Worm (Caenorhabditis elegans): Measurements from ENCODE around the gene mpz-5.

mpz-5 gene

ce11 chrIV:10347528-10347927, 26.1 kb downstream of the mpz-5 start:
- no peak for TF ChIP-seq ztf-29 (GFP tag; IDR thresholded peaks at IDR 0.05)
- no peak for TF ChIP-seq flt-1 (GFP tag; IDR thresholded peaks at IDR 0.05)
- TF ChIP-seq cog-1 (tag; optimal IDR thresholded peaks at IDR 0.05) = no peak

- TF ChIP-seq cog-1 (tag; optimal IDR thresholded peaks at IDR 0.05) (no peak), ztf-29 (GFP tag; IDR thresholded peaks at IDR 0.05) (no peak), klf-2 (GFP tag; conservative IDR thresholded peaks at IDR 0.05) (no peak), ref-1 (GFP tag; conservative IDR thresholded peaks at IDR 0.05) (no peak), flt-1 (GFP tag; IDR thresholded peaks at IDR 0.05) (no peak), T22C8.4 (GFP tag; IDR thresholded peaks at IDR 0.05) (no peak), tab-1 (GFP tag; IDR thresholded peaks at IDR 0.05) (no peak), med-1 (GFP tag; optimal IDR thresholded peaks at IDR 0.05; ENCODE audit: insufficient read depth) (no peak), ztf-23 (GFP tag; IDR thresholded peaks at IDR 0.05) (no peak)
These were observed 26.7 kb downstream of the mpz-5 start for ce11 chrIV:10346948-10347347.

- TF ChIP-seq klf-2 (GFP tag; conservative IDR thresholded peaks at IDR 0.05) = no peak
- no peak for TF ChIP-seq ztf-23 (GFP tag; IDR thresholded peaks at IDR 0.05)
- TF ChIP-seq med-1 (GFP tag; optimal IDR thresholded peaks at IDR 0.05; ENCODE audit: insufficient read depth) = no peak
- TF ChIP-seq flt-1 (GFP tag; IDR thresholded peaks at IDR 0.05) = no peak
- no peak for TF ChIP-seq ztf-29 (GFP tag; IDR thresholded peaks at IDR 0.05)
- TF ChIP-seq cog-1 (tag; optimal IDR thresholded peaks at IDR 0.05) = no peak
- TF ChIP-seq tab-1 (GFP tag; IDR thresholded peaks at IDR 0.05) = no peak
- no peak for TF ChIP-seq T22C8.4 (GFP tag; IDR thresholded peaks at IDR 0.05)
- TF ChIP-seq ref-1 (GFP tag; conservative IDR thresholded peaks at IDR 0.05) = no peak
These were observed 27.6 kb downstream of the mpz-5 start for ce11 chrIV:10345990-10346389.

- TF ChIP-seq T22C8.4 (GFP tag; IDR thresholded peaks at IDR 0.05) (no peak), tab-1 (GFP tag; IDR thresholded peaks at IDR 0.05) (no peak), ztf-23 (GFP tag; IDR thresholded peaks at IDR 0.05) (no peak), med-1 (GFP tag; optimal IDR thresholded peaks at IDR 0.05; ENCODE audit: insufficient read depth) (no peak), ztf-29 (GFP tag; IDR thresholded peaks at IDR 0.05) (no peak), flt-1 (GFP tag; IDR thresholded peaks at IDR 0.05) (no peak)
These were observed 28.1 kb downstream of the mpz-5 start for ce11 chrIV:10345486-10345885.

ce11 chrIV:10344621-10345020, 29.0 kb downstream of the mpz-5 start:
- TF ChIP-seq cog-1 (tag; optimal IDR thresholded peaks at IDR 0.05) (peak; percentile 5), flt-1 (GFP tag; IDR thresholded peaks at IDR 0.05) (no peak), tab-1 (GFP tag; IDR thresholded peaks at IDR 0.05) (no peak), ztf-23 (GFP tag; IDR thresholded peaks at IDR 0.05) (no peak), med-1 (GFP tag; optimal IDR thresholded peaks at IDR 0.05; ENCODE audit: insufficient read depth) (no peak), T22C8.4 (GFP tag; IDR thresholded peaks at IDR 0.05) (no peak), klf-2 (GFP tag; conservative IDR thresholded peaks at IDR 0.05) (no peak), ztf-29 (GFP tag; IDR thresholded peaks at IDR 0.05) (no peak)

ce11 chrIV:10342361-10342706, 31.3 kb downstream of the mpz-5 start:
- TF ChIP-seq ref-1 (GFP tag; conservative IDR thresholded peaks at IDR 0.05) (no peak), med-1 (GFP tag; optimal IDR thresholded peaks at IDR 0.05; ENCODE audit: insufficient read depth) (no peak), klf-2 (GFP tag; conservative IDR thresholded peaks at IDR 0.05) (no peak), ztf-23 (GFP tag; IDR thresholded peaks at IDR 0.05) (no peak), ztf-29 (GFP tag; IDR thresholded peaks at IDR 0.05) (no peak), cog-1 (tag; optimal IDR thresholded peaks at IDR 0.05) (no peak), T22C8.4 (GFP tag; IDR thresholded peaks at IDR 0.05) (no peak), tab-1 (GFP tag; IDR thresholded peaks at IDR 0.05) (no peak)

- TF ChIP-seq klf-2 (GFP tag; conservative IDR thresholded peaks at IDR 0.05) (no peak), tab-1 (GFP tag; IDR thresholded peaks at IDR 0.05) (no peak), ref-1 (GFP tag; conservative IDR thresholded peaks at IDR 0.05) (no peak), med-1 (GFP tag; optimal IDR thresholded peaks at IDR 0.05; ENCODE audit: insufficient read depth) (no peak), ztf-23 (GFP tag; IDR thresholded peaks at IDR 0.05) (no peak; the same call in 1 of the 2 replicates), cog-1 (tag; optimal IDR thresholded peaks at IDR 0.05) (no peak), ztf-29 (GFP tag; IDR thresholded peaks at IDR 0.05) (no peak), T22C8.4 (GFP tag; IDR thresholded peaks at IDR 0.05) (no peak), flt-1 (GFP tag; IDR thresholded peaks at IDR 0.05) (no peak)
These were observed 31.8 kb downstream of the mpz-5 start for ce11 chrIV:10341618-10342360.

ce11 chrIV:10339701-10340100, 33.9 kb downstream of the mpz-5 start:
- TF ChIP-seq ref-1 (GFP tag; conservative IDR thresholded peaks at IDR 0.05) (no peak), ztf-29 (GFP tag; IDR thresholded peaks at IDR 0.05) (no peak), flt-1 (GFP tag; IDR thresholded peaks at IDR 0.05) (no peak), klf-2 (GFP tag; conservative IDR thresholded peaks at IDR 0.05) (no peak), tab-1 (GFP tag; IDR thresholded peaks at IDR 0.05) (no peak)

ce11 chrIV:10337286-10337685, 36.3 kb downstream of the mpz-5 start:
- no peak for TF ChIP-seq ztf-23 (GFP tag; IDR thresholded peaks at IDR 0.05)
- TF ChIP-seq tab-1 (GFP tag; IDR thresholded peaks at IDR 0.05) = no peak
- no peak for TF ChIP-seq ref-1 (GFP tag; conservative IDR thresholded peaks at IDR 0.05)
- no peak for TF ChIP-seq T22C8.4 (GFP tag; IDR thresholded peaks at IDR 0.05)
- no peak for TF ChIP-seq med-1 (GFP tag; optimal IDR thresholded peaks at IDR 0.05; ENCODE audit: insufficient read depth)
- TF ChIP-seq ztf-29 (GFP tag; IDR thresholded peaks at IDR 0.05) = no peak
- no peak for TF ChIP-seq klf-2 (GFP tag; conservative IDR thresholded peaks at IDR 0.05)
- no peak for TF ChIP-seq cog-1 (tag; optimal IDR thresholded peaks at IDR 0.05)
- no peak for TF ChIP-seq flt-1 (GFP tag; IDR thresholded peaks at IDR 0.05)

ce11 chrIV:10331882-10332281, 41.7 kb downstream of the mpz-5 start:
- TF ChIP-seq ref-1 (GFP tag; conservative IDR thresholded peaks at IDR 0.05) = no peak
- TF ChIP-seq T22C8.4 (GFP tag; IDR thresholded peaks at IDR 0.05) = no peak
- TF ChIP-seq tab-1 (GFP tag; IDR thresholded peaks at IDR 0.05) = no peak
- no peak for TF ChIP-seq med-1 (GFP tag; optimal IDR thresholded peaks at IDR 0.05; ENCODE audit: insufficient read depth)
- no peak for TF ChIP-seq klf-2 (GFP tag; conservative IDR thresholded peaks at IDR 0.05)
- TF ChIP-seq ztf-29 (GFP tag; IDR thresholded peaks at IDR 0.05) = no peak
- no peak for TF ChIP-seq ztf-23 (GFP tag; IDR thresholded peaks at IDR 0.05)
- TF ChIP-seq flt-1 (GFP tag; IDR thresholded peaks at IDR 0.05) = no peak
- no peak for TF ChIP-seq cog-1 (tag; optimal IDR thresholded peaks at IDR 0.05)
